Fruit fly (Drosophila melanogaster): ENCODE results near the gene COX6CL.

Gene COX6CL

dm6 chr2L:5782866-5783265 lies 35.4 kb downstream of the COX6CL start:
- TF ChIP-seq CG3065 (GFP tag; optimal IDR thresholded peaks at IDR 0.05) (no peak), CG32532 (GFP tag; IDR thresholded peaks at IDR 0.05) (no peak), CG18599 (GFP tag; optimal IDR thresholded peaks at IDR 0.05) (peak; percentile 23), Hr51 (GFP tag; optimal IDR thresholded peaks at IDR 0.05) (no peak), sug (tag; optimal IDR thresholded peaks at IDR 0.05) (peak; percentile 23), Hr39 (optimal IDR thresholded peaks at IDR 0.05) (peak; percentile 59), crol (GFP tag; IDR thresholded peaks at IDR 0.05) (peak; percentile 64), CG42726 (GFP tag; IDR thresholded peaks at IDR 0.05; ENCODE audit: partially characterized antibody) (no peak), hb (GFP tag; IDR thresholded peaks at IDR 0.05; ENCODE audit: partially characterized antibody) (0 out of 3 replicates have a peak, but pooled peaks have one; percentile 43), Ets65A (GFP tag) (peak; percentile 68)

DNA sequence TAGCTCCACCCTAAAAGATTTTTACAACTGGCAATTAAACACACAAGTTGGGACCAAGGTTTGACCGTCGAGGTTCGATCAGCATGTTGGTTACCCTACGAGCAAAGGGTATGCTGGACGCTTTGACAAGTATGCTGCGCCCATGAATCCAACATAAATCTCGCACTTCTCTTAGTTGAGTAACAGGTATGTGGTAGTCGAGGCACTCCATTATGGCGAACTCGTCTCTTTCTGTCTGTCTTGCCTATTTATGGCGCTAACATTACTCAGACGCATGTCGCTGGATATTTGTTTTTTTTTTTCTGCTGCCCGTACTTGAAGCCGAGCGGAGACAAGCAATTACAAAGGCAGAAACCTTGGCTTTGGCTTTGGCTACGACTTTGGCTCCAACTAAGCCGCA lies 37.1 kb downstream of the COX6CL start:
- TF ChIP-seq croc (GFP tag; conservative IDR thresholded peaks at IDR 0.05) (no peak), tup (GFP tag; optimal IDR thresholded peaks at IDR 0.05) (no peak), pum (GFP tag; optimal IDR thresholded peaks at IDR 0.05) (no peak), gro (GFP tag; optimal IDR thresholded peaks at IDR 0.05) (no peak), toy (GFP tag; IDR thresholded peaks at IDR 0.05) (no peak), sd (tag; optimal IDR thresholded peaks at IDR 0.05) (peak; percentile 17), Awh (GFP tag; IDR thresholded peaks at IDR 0.05) (no peak), CG8089 (GFP tag; optimal IDR thresholded peaks at IDR 0.05) (no peak), en (GFP tag; optimal IDR thresholded peaks at IDR 0.05) (no peak), CG11696 (GFP tag; IDR thresholded peaks at IDR 0.05) (no peak), CG8765 (GFP tag; IDR thresholded peaks at IDR 0.05) (no peak), H15 (GFP tag; IDR thresholded peaks at IDR 0.05) (no peak), sim (GFP tag; IDR thresholded peaks at IDR 0.05) (no peak), CG11456 (GFP tag; IDR thresholded peaks at IDR 0.05) (no peak), CG14710 (tag; optimal IDR thresholded peaks at IDR 0.05) (no peak), Jarid2 (GFP tag; optimal IDR thresholded peaks at IDR 0.05) (no peak), lab (GFP tag; optimal IDR thresholded peaks at IDR 0.05) (peak; percentile 39), gem (tag; optimal IDR thresholded peaks at IDR 0.05) (no peak), CG8478 (optimal IDR thresholded peaks at IDR 0.05) (no peak), CG17568 (GFP tag; optimal IDR thresholded peaks at IDR 0.05) (no peak), knrl (GFP tag; IDR thresholded peaks at IDR 0.05; ENCODE audit: partially characterized antibody) (no peak; the same call in 2 of the 3 replicates), BtbVII (GFP tag; optimal IDR thresholded peaks at IDR 0.05) (no peak), sug (tag; optimal IDR thresholded peaks at IDR 0.05) (no peak), ham (GFP tag; IDR thresholded peaks at IDR 0.05) (no peak), unc-4 (GFP tag; IDR thresholded peaks at IDR 0.05; ENCODE audit: partially characterized antibody) (no peak), fru (optimal IDR thresholded peaks at IDR 0.05) (no peak), row (GFP tag; IDR thresholded peaks at IDR 0.05) (peak; percentile 73), dysf (GFP tag; IDR thresholded peaks at IDR 0.05) (no peak), Bteb2 (GFP tag; optimal IDR thresholded peaks at IDR 0.05) (no peak), CG3163 (GFP tag; optimal IDR thresholded peaks at IDR 0.05) (no peak), Hr3 (GFP tag; optimal IDR thresholded peaks at IDR 0.05) (no peak), CG4424 (GFP tag; optimal IDR thresholded peaks at IDR 0.05) (no peak), insv (GFP tag; optimal IDR thresholded peaks at IDR 0.05) (no peak), CG3065 (GFP tag; optimal IDR thresholded peaks at IDR 0.05) (no peak), CG4328 (GFP tag; optimal IDR thresholded peaks at IDR 0.05) (no peak), CG30403 (GFP tag; optimal IDR thresholded peaks at IDR 0.05) (peak; percentile 16), cato (GFP tag; optimal IDR thresholded peaks at IDR 0.05; ENCODE audit: borderline replicate concordance) (no peak), Fer3 (tag; optimal IDR thresholded peaks at IDR 0.05) (no peak), ranshi (GFP tag; IDR thresholded peaks at IDR 0.05) (no peak), gcm2 (GFP tag; optimal IDR thresholded peaks at IDR 0.05) (no peak), CG31365 (tag; optimal IDR thresholded peaks at IDR 0.05) (no peak), YL-1 (GFP tag; optimal IDR thresholded peaks at IDR 0.05) (no peak), CG10959 (GFP tag; IDR thresholded peaks at IDR 0.05) (no peak), B-H2 (GFP tag; optimal IDR thresholded peaks at IDR 0.05) (no peak)

All from whole organism, embryonic.